Fruit fly (Drosophila melanogaster): Measurements from ENCODE around the gene Plod.

The Plod gene

dm6 chr3L:11148478-11149251, 57.2 kb downstream of the Plod start (continued):
- TF ChIP-seq CG34406 (GFP tag; optimal IDR thresholded peaks at IDR 0.05) (peak; percentile 16), cyc (GFP tag; optimal IDR thresholded peaks at IDR 0.05) (no peak), dac (GFP tag; optimal IDR thresholded peaks at IDR 0.05) (no peak), CG9139 (GFP tag; optimal IDR thresholded peaks at IDR 0.05) (peak; percentile 62), fkh (GFP tag; optimal IDR thresholded peaks at IDR 0.05) (no peak), CG11294 (GFP tag; IDR thresholded peaks at IDR 0.05) (0 out of 2 replicates have a peak, but pooled peaks have one; percentile 54), OdsH (GFP tag; optimal IDR thresholded peaks at IDR 0.05) (peak; percentile 63), Sox14 (GFP tag; optimal IDR thresholded peaks at IDR 0.05) (peak; percentile 56), CG10669 (GFP tag; optimal IDR thresholded peaks at IDR 0.05) (peak; percentile 85), ss (GFP tag; optimal IDR thresholded peaks at IDR 0.05) (peak; percentile 62 to 73), CG1621 (tag; optimal IDR thresholded peaks at IDR 0.05) (peak; percentile 60), dsx (GFP tag; optimal IDR thresholded peaks at IDR 0.05; ENCODE audit: poor library complexity, severe bottlenecking) (peak; percentile 82), CG32006 (GFP tag; optimal IDR thresholded peaks at IDR 0.05) (peak; percentile 82), CG3919 (GFP tag; optimal IDR thresholded peaks at IDR 0.05) (peak; percentile 82), Ets21C (GFP tag; optimal IDR thresholded peaks at IDR 0.05) (no peak), CG6276 (GFP tag; optimal IDR thresholded peaks at IDR 0.05) (peak; percentile 69), salr (GFP tag; optimal IDR thresholded peaks at IDR 0.05) (peak; percentile 22 to 74), lz (GFP tag; optimal IDR thresholded peaks at IDR 0.05) (no peak), achi (GFP tag; optimal IDR thresholded peaks at IDR 0.05) (peak; percentile 73), CG6854 (GFP tag; optimal IDR thresholded peaks at IDR 0.05) (no peak), vri (GFP tag; optimal IDR thresholded peaks at IDR 0.05) (no peak)
